Fruit fly (Drosophila melanogaster) whole organism, pupa: Measurements from ENCODE around the gene CG5973.

Experiments used
- CG12605 ChIP-seq: fragments of 200-800 bp; sonication (Bioruptor generic); IDR thresholded peaks from 2 replicates; pipeline ENCODE4 v1.3.6; 2022; ENCODE audit warnings: missing biosample characterization, missing genetic modification characterization
- CG14655 ChIP-seq: fragments of 200-800 bp; sonication (Bioruptor generic); optimal IDR thresholded peaks from 3 replicates; lab custom pipeline; 2017; ENCODE audit warnings: mild to moderate bottlenecking, missing biosample characterization, missing genetic modification reagents, missing genetic modification characterization
- CG32121 ChIP-seq: fragments of 200-800 bp; sonication (Bioruptor generic); IDR thresholded peaks from 2 replicates; pipeline ENCODE4 v1.3.6; 2022; ENCODE audit warnings: missing biosample characterization, missing genetic modification characterization
- CG34367 ChIP-seq: fragments of 200-800 bp; sonication (Bioruptor generic); optimal IDR thresholded peaks from 2 replicates; lab custom pipeline; 2018; ENCODE audit warnings: missing biosample characterization, mild to moderate bottlenecking, missing genetic modification characterization
- CG8159 ChIP-seq: fragments of 200-800 bp; sonication (Bioruptor generic); optimal IDR thresholded peaks from 3 replicates; lab custom pipeline; 2018; ENCODE audit warnings: missing biosample characterization, mild to moderate bottlenecking, missing genetic modification characterization, moderate library complexity
- CG8301 ChIP-seq: fragments of 200-800 bp; sonication (Bioruptor generic); optimal IDR thresholded peaks from 2 replicates; lab custom pipeline; 2018; ENCODE audit warnings: missing biosample characterization, mild to moderate bottlenecking, missing genetic modification characterization
- CG9948 ChIP-seq: fragments of 200-800 bp; sonication (Bioruptor generic); optimal IDR thresholded peaks from 2 replicates; lab custom pipeline; 2018; ENCODE audit warnings: missing biosample characterization, mild to moderate bottlenecking, missing genetic modification characterization, moderate library complexity
- D1 ChIP-seq: fragments of 200-800 bp; sonication (Bioruptor generic); optimal IDR thresholded peaks from 2 replicates; lab custom pipeline; 2018; ENCODE audit warnings: missing biosample characterization, mild to moderate bottlenecking, missing genetic modification characterization, moderate library complexity
- EcR ChIP-seq: fragments of 200-800 bp; sonication (Bioruptor generic); optimal IDR thresholded peaks from 3 replicates; lab custom pipeline; 2019; ENCODE audit warnings: missing biosample characterization, missing genetic modification characterization, mild to moderate bottlenecking, moderate library complexity, missing genetic modification reagents
- Pif1A ChIP-seq: fragments of 200-800 bp; sonication (Bioruptor generic); optimal IDR thresholded peaks from 3 replicates; lab custom pipeline; 2016; ENCODE audit warnings: missing biosample characterization, missing genetic modification characterization
- Pif1B ChIP-seq: fragments of 200-800 bp; sonication (Bioruptor generic); optimal IDR thresholded peaks from 3 replicates; lab custom pipeline; 2016; ENCODE audit warnings: missing biosample characterization, missing genetic modification characterization
- fd96Ca ChIP-seq: fragments of 200-800 bp; sonication (Bioruptor generic); IDR thresholded peaks from 3 replicates; pipeline ENCODE4 v1.3.6; 2022; ENCODE audit warnings: missing biosample characterization, missing genetic modification characterization
- gl ChIP-seq: fragments of 200-800 bp; sonication (Bioruptor generic); optimal IDR thresholded peaks from 2 replicates; lab custom pipeline; 2018; ENCODE audit warnings: missing biosample characterization, mild to moderate bottlenecking, missing genetic modification characterization

dm6 chr2L:7454112-7454511 lies 16.8 kb downstream of the CG5973 start, which contains the start of gene Gr28a:
- TF ChIP-seq Pif1A (GFP tag; lab: Kevin White, UChicago) (no peak), D1 (tag; lab: Kevin White, UChicago) (no peak), CG9948 (tag; lab: Kevin White, UChicago) (no peak), CG8159 (tag; lab: Kevin White, UChicago) (no peak), CG32121 (GFP tag; lab: Robert Waterston, UW) (no peak), gl (no peak), fd96Ca (GFP tag; lab: Robert Waterston, UW) (no peak), CG12605 (GFP tag; lab: Robert Waterston, UW) (no peak), EcR (no peak), CG14655 (no peak), Pif1B (no peak), CG8301 (tag; lab: Kevin White, UChicago) (no peak), CG34367 (no peak)
